Fruit fly (Drosophila melanogaster) whole organism, wandering third instar larva: ENCODE results near the gene CG17139.

ENCODE experiments used
- Hr83 ChIP-seq: fragments of 200-300 bp; sonication (Bioruptor generic); optimal IDR thresholded peaks from 2 replicates; lab custom pipeline; 2016; ENCODE audit warnings: missing biosample characterization, mild to moderate bottlenecking, missing genetic modification characterization, moderate library complexity; ENCODE audit not compliant: poor library complexity, severe bottlenecking
- usp ChIP-seq: fragments of >200 bp; optimal IDR thresholded peaks from 2 replicates; lab custom pipeline; 2017; ENCODE audit warnings: missing biosample characterization, missing genetic modification characterization

DNA sequence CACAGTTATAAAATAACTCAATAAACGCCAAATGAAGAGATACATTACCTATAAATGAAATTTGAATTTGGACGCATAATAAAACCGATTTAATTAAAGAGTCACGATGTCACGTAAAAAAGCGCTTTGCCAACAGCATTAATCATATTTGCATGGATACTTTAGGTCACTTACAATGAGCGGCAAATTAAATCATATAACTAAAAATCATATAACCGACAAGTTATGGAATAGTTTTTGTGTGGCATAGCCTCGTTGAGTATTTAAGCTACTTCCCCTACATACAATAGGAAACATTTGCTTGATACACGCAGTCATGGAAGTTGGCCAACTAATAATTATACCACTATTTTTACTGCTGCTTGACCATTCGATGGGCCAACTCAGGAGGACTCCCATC, 26.7 kb downstream of the CG17139 start, which contains the start of gene CG6508:
- no peak for TF ChIP-seq usp (GFP tag; lab: Kevin White, UChicago)
- no peak for TF ChIP-seq Hr83 (GFP tag; lab: Kevin White, UChicago)
